Fruit fly (Drosophila melanogaster): ENCODE results near the gene CG9886.

CG9886 gene

DNA sequence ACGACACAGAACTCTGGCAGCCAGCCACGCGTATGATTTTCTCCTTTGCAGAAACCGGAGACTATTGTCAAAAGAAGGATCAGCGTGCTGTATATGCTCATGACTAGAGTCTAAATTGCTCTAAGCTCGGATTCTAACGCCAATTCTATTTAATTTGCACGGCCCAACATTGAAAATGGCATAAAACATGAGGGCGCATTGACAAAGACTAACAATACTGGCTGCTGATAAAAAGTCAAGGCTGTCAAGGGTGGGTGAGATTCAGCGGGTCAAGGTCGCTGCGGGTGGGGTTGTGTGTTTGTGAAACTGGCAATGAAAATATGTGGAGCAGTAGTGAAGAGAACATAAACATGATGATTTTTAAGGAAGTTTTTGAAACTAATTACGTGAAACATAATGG is 2.8 kb upstream of the CG9886 start, which contains the start of gene CG34448:
Gene CG34448, minus strand, starts transcription at position 101 of the 400 bp plus-strand sequence.
- TF ChIP-seq CG33017 (tag; optimal IDR thresholded peaks at IDR 0.05): no peak
- TF ChIP-seq Crg-1 (GFP tag; optimal IDR thresholded peaks at IDR 0.05): no peak
- TF ChIP-seq kay (GFP tag; ENCODE audit: borderline replicate concordance): no peak
- TF ChIP-seq Hr96 (GFP tag; optimal IDR thresholded peaks at IDR 0.05): no peak
- TF ChIP-seq CG7045 (GFP tag; optimal IDR thresholded peaks at IDR 0.05): no peak
- TF ChIP-seq cnc (optimal IDR thresholded peaks at IDR 0.05): no peak
- TF ChIP-seq tj (GFP tag; optimal IDR thresholded peaks at IDR 0.05): no peak
- TF ChIP-seq Clk (GFP tag; optimal IDR thresholded peaks at IDR 0.05): no peak
- TF ChIP-seq CG12768 (GFP tag; optimal IDR thresholded peaks at IDR 0.05): no peak

DNA sequence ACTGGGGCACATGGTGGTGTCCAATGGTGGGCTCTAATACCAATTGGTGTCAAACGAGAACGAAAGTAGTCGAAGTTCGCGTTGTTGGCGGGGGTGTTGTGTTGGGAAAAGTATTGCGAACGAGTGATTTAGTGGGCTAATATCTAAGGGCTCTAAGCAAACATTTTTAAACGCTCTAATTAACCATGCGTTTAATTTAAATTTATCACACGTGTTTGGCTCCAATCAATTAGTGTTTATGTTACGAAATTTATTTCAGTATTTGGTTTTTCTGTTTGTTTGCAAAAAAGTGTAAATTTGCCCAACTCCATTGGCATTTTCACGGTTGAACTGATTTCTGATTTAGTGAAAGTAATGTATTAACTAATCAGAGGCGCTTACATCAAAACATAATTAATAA is 717 bp upstream of the CG9886 start, which contains the start of gene CG34447:
Gene CG34447, minus strand, starts transcription at position 101 of the 400 bp plus-strand sequence.
- TF ChIP-seq kay (GFP tag; ENCODE audit: borderline replicate concordance): peak; percentile 39
- no peak for TF ChIP-seq Clk (GFP tag; optimal IDR thresholded peaks at IDR 0.05)
- no peak for TF ChIP-seq tj (GFP tag; optimal IDR thresholded peaks at IDR 0.05)
- TF ChIP-seq pad (GFP tag; optimal IDR thresholded peaks at IDR 0.05): no peak
- no peak for TF ChIP-seq bab1 (GFP tag; optimal IDR thresholded peaks at IDR 0.05)
- no peak for TF ChIP-seq Mnt (GFP tag; optimal IDR thresholded peaks at IDR 0.05)
- TF ChIP-seq cnc (optimal IDR thresholded peaks at IDR 0.05): no peak

DNA sequence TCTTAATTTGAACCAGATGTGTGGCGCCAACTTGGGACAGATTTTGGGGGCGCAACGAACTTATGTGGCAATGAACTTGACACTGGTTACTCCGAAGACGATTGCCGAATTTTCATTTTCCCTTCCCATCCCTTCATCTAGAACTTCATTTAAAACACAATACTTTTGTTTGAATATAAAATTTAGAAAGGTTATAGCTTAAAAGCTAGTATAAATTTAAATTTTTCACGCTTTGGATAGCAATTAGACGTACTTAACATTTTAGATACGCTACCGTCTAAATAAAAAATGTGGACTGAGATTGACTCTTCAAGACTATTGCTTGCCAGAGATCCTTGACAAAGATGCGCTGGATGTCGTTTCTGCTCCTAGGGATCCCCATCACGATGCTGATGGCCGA is 3.9 kb downstream of the CG9886 start, which contains the start of gene CG44139:
Gene CG44139, plus strand, starts transcription at position 301 of the 400 bp plus-strand sequence.
- no peak for TF ChIP-seq Clk (GFP tag; optimal IDR thresholded peaks at IDR 0.05)
- TF ChIP-seq ovo (GFP tag; optimal IDR thresholded peaks at IDR 0.05): no peak
- TF ChIP-seq pad (GFP tag; optimal IDR thresholded peaks at IDR 0.05): no peak

DNA sequence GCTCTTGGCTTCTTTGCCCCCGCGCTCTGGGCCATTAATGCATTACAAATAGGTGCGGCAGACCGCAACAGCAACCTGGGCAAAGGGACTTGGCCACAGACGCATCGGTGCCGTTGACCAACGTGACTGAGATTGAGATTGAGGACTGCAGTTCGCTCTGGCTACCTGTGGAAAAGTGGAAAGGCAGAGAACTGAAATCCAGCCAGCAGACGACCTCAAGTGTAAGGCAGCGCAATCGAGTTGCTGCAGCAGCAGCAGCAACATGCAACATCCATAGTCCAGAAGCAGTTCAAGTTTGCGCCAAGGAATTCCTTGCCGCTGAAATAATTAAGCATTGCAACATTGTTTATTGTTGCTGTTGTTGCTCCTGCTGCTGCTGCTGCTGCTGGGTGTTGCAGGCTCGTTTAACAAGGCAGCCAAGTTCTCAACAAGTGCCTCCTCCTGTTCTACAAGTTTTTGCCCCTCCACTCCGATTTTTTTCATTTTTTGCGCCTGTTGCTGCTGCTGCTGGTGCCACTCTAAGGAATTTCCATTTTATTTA is 5.1 kb downstream of the CG9886 start:
- TF ChIP-seq CG1620 (GFP tag; optimal IDR thresholded peaks at IDR 0.05) (no peak), Crg-1 (GFP tag; optimal IDR thresholded peaks at IDR 0.05) (no peak), cnc (optimal IDR thresholded peaks at IDR 0.05) (no peak), CG14711 (tag; optimal IDR thresholded peaks at IDR 0.05) (no peak), kay (GFP tag; ENCODE audit: borderline replicate concordance) (no peak), Clk (GFP tag; optimal IDR thresholded peaks at IDR 0.05) (no peak), CG12768 (GFP tag; optimal IDR thresholded peaks at IDR 0.05) (no peak), CG11617 (GFP tag; optimal IDR thresholded peaks at IDR 0.05) (no peak), CG5204 (GFP tag; optimal IDR thresholded peaks at IDR 0.05) (no peak), toe (GFP tag; optimal IDR thresholded peaks at IDR 0.05) (no peak), pad (GFP tag; optimal IDR thresholded peaks at IDR 0.05) (no peak), tj (GFP tag; optimal IDR thresholded peaks at IDR 0.05) (no peak), CG33017 (tag; optimal IDR thresholded peaks at IDR 0.05) (no peak), ovo (GFP tag; optimal IDR thresholded peaks at IDR 0.05) (no peak)

DNA sequence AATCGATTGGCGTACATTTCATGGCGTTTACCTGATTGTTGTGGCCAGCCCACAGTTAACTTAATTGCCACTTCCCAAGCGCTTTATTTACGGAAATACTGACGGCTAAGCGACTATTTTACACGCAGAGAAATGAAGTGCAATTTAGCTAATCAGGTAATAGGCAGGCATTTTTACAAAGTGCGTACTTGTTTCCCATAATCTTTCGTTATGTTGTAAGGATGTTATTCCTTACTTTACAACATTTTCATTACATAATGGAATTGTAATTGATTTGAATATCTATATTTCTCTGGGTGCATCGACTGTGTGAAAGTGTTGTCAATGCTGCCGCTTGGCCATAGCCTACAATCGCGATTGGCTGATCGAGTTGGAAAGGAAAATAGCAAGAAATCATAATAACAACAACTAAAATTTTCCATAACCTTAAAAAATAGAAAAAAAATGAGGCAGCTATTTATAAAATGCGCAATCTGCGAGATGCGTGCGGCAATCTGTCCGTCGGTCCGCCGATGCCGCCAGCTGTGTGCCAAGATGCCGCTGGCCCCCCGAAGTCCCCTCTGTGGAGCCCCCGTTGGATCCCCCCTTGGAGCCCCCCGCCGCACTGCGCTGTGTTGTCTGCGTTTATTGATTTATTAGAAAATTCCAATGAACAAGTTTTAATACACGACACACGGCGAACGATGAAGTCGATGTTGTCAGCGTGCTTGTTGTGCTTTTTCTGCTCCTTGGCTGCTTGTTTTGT is 6.0 kb downstream of the CG9886 start:
- TF ChIP-seq kay (GFP tag; ENCODE audit: borderline replicate concordance) (no peak), CG7101 (tag; optimal IDR thresholded peaks at IDR 0.05) (no peak), CG5204 (GFP tag; optimal IDR thresholded peaks at IDR 0.05) (peak; percentile 62), CG33017 (tag; optimal IDR thresholded peaks at IDR 0.05) (peak; percentile 41), Hr96 (GFP tag; optimal IDR thresholded peaks at IDR 0.05) (peak; percentile 8), CG7045 (GFP tag; optimal IDR thresholded peaks at IDR 0.05) (peak; percentile 72)

DNA sequence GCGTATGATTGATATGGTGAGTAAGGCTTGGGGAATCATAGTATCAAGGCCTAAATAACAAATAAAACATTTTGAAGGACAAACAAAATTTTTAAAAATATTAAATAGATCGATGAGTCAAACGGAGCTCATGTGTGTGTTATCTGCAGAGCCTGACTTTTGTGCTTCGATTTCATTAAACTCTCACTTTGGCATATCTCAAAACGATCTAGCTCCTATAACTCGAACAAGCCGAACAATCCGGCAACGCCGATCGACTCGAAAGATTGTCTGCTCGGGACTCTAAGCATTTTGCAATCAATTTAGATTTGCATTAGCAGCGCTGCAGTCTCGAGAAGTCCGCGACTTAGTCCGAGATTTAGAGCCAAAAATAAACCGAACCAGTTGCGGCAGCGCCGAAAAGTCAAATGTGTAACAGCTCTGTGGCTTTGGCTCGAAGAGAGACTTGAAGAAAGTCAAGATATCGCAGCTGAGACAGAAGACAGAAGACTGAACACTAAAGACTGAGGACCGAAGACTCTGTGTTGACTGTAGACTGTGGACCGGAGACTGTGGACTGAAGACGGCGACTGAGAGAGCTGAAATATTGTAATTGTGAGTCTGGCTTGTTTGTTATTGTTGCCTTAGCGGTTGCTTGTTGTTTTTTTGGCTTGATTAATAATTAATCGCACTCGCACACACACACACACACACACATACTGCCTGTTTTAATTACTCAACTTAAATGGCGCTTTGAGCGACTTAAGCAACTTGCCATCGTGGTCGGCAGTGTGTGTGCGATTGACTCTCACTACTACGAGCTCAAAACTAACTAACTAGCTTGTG is 7.0 kb downstream of the CG9886 start:
- peak; percentile 7 for TF ChIP-seq cic (GFP tag; optimal IDR thresholded peaks at IDR 0.05)
- TF ChIP-seq CG7045 (GFP tag; optimal IDR thresholded peaks at IDR 0.05): no peak
- TF ChIP-seq CG12768 (GFP tag; optimal IDR thresholded peaks at IDR 0.05): peak; percentile 43
- TF ChIP-seq CG11617 (GFP tag; optimal IDR thresholded peaks at IDR 0.05): no peak

DNA sequence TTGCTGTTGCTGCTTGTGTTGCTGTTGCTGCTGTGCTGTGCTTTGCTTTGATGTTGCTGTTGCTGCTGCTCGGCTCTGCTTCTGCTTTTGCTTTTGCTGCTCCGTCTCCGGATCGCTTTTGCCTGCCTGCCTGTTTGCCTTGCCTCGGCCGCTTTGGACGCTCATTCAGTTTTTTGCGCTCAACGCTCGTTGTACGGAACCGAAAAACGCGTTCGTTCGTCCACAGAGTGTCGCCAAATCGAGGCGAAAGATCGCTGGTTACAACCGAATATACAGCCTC is 7.5 kb downstream of the CG9886 start, which contains the start of gene dpp:
Gene dpp, plus strand, starts transcription at position 164 of the 280 bp plus-strand sequence.
- TF ChIP-seq ovo (GFP tag; optimal IDR thresholded peaks at IDR 0.05) (no peak), pad (GFP tag; optimal IDR thresholded peaks at IDR 0.05) (no peak), CG1620 (GFP tag; optimal IDR thresholded peaks at IDR 0.05) (no peak), cic (GFP tag; optimal IDR thresholded peaks at IDR 0.05) (no peak), Clk (GFP tag; optimal IDR thresholded peaks at IDR 0.05) (no peak), CG5204 (GFP tag; optimal IDR thresholded peaks at IDR 0.05) (no peak), CG14711 (tag; optimal IDR thresholded peaks at IDR 0.05) (no peak)

All from whole organism, adult.